Worm (Caenorhabditis elegans): ENCODE measurements around the gene R08A2.5.

- TF ChIP-seq ztf-23 (GFP tag; IDR thresholded peaks at IDR 0.05) (no peak), T22C8.4 (GFP tag; IDR thresholded peaks at IDR 0.05) (no peak), ztf-29 (GFP tag; IDR thresholded peaks at IDR 0.05) (no peak), ref-1 (GFP tag; conservative IDR thresholded peaks at IDR 0.05) (no peak), flt-1 (GFP tag; IDR thresholded peaks at IDR 0.05) (no peak), med-1 (GFP tag; optimal IDR thresholded peaks at IDR 0.05; ENCODE audit: insufficient read depth) (no peak)
Observed at ce11 chrV:14716114-14716513, 3.7 kb downstream of the R08A2.5 start, which contains the start of gene fbxa-147.

Measured in whole organism, midembryonic.